Fruit fly (Drosophila melanogaster) whole organism, wandering third instar larva: ENCODE data around the gene CG2247.
"Not testable (repeated sequence)": the region's sequence is repeated elsewhere in the genome, so short reads cannot be mapped to it uniquely, and the experiment has no call there.

Experiments
- Abd-B ChIP-seq: fragments of >200 bp; optimal IDR thresholded peaks from 2 replicates; lab custom pipeline; 2017; ENCODE audit warnings: missing biosample characterization, missing genetic modification characterization
- HLH106 ChIP-seq: fragments of 200-800 bp; optimal IDR thresholded peaks from 3 replicates; lab custom pipeline; 2019; ENCODE audit warnings: missing biosample characterization, mild to moderate bottlenecking, missing genetic modification characterization, moderate library complexity
- Hr83 ChIP-seq: fragments of 200-300 bp; sonication (Bioruptor generic); optimal IDR thresholded peaks from 2 replicates; lab custom pipeline; 2016; ENCODE audit warnings: missing biosample characterization, mild to moderate bottlenecking, missing genetic modification characterization, moderate library complexity; ENCODE audit not compliant: poor library complexity, severe bottlenecking
- dl ChIP-seq, 2 experiments: fragments of 175-275, 200-275 bp in 1 of 2; fragments of 200-275 bp in 1 of 2; sonication (Bioruptor generic); optimal IDR thresholded peaks; lab custom pipeline; 2018; ENCODE audit warnings: mild to moderate bottlenecking in 2 of 2, missing biosample characterization in 2 of 2, missing genetic modification characterization in 2 of 2, moderate library complexity in 2 of 2; ENCODE audit not compliant: partially characterized antibody in 2 of 2, insufficient read depth in 1 of 2
- ey ChIP-seq: fragments of 200-800 bp; sonication (Bioruptor generic); optimal IDR thresholded peaks from 2 replicates; lab custom pipeline; 2016; ENCODE audit warnings: missing biosample characterization, missing genetic modification characterization
- psq ChIP-seq: fragments of 200-800 bp; sonication (Bioruptor generic); optimal IDR thresholded peaks from 3 replicates; lab custom pipeline; 2017; ENCODE audit warnings: missing biosample characterization, mild to moderate bottlenecking, missing genetic modification characterization, moderate library complexity
- rgr ChIP-seq: fragments of 200-800 bp; sonication (Bioruptor generic); optimal IDR thresholded peaks from 3 replicates; lab custom pipeline; 2016; ENCODE audit warnings: missing biosample characterization, mild to moderate bottlenecking, missing genetic modification characterization
- sage ChIP-seq: fragments of 200-800 bp; sonication (Bioruptor generic); optimal IDR thresholded peaks from 2 replicates; lab custom pipeline; 2016; ENCODE audit warnings: missing biosample characterization, mild to moderate bottlenecking, missing genetic modification characterization
- tai ChIP-seq: sonication (Bioruptor generic); optimal IDR thresholded peaks from 2 replicates; lab custom pipeline; 2016; ENCODE audit warnings: missing biosample characterization, missing genetic modification characterization

- not testable (repeated sequence) for TF ChIP-seq psq (GFP tag; lab: Kevin White, UChicago); ey (GFP tag; lab: Kevin White, UChicago); HLH106 (tag; lab: Kevin White, UChicago); dl (GFP tag; optimal IDR thresholded peaks at IDR 0.05; lab: Kevin White, UChicago; ENCODE audit: insufficient read depth in 1 of 2, partially characterized antibody in 2 of 2); sage (GFP tag; lab: Kevin White, UChicago); Hr83 (GFP tag; lab: Kevin White, UChicago); rgr (GFP tag; lab: Kevin White, UChicago); Abd-B (GFP tag; lab: Kevin White, UChicago); tai (GFP tag; lab: Kevin White, UChicago)
Measured at dm6 chrX:11599589-11599988, 11.9 kb downstream of the CG2247 start, which contains the start of gene rho-4.
